Worm (Caenorhabditis elegans): ENCODE results near the gene clec-187.

The clec-187 gene

ce11 chrIV:12914532-12915019 lies 43.3 kb upstream of the clec-187 start, which contains the start of gene irg-6:
irg-6 (minus strand) TSS chrIV:12914969.
- no peak for TF ChIP-seq ZK546.5 (tag; optimal IDR thresholded peaks at IDR 0.05)
- no peak for TF ChIP-seq unc-62 (GFP tag; optimal IDR thresholded peaks at IDR 0.05)
- no peak for TF ChIP-seq lin-11 (tag; optimal IDR thresholded peaks at IDR 0.05)
- no peak for TF ChIP-seq elt-1 (tag; optimal IDR thresholded peaks at IDR 0.05)
- TF ChIP-seq nhr-23 (tag; optimal IDR thresholded peaks at IDR 0.05) = no peak
- TF ChIP-seq nhr-77 (tag; optimal IDR thresholded peaks at IDR 0.05) = no peak
- no peak for TF ChIP-seq unc-55 (GFP tag; optimal IDR thresholded peaks at IDR 0.05)
- TF ChIP-seq F13H6.1 (tag; optimal IDR thresholded peaks at IDR 0.05) = no peak
- TF ChIP-seq nhr-129 (tag; optimal IDR thresholded peaks at IDR 0.05) = no peak
- no peak for TF ChIP-seq fos-1 (tag; optimal IDR thresholded peaks at IDR 0.05)
- no peak for TF ChIP-seq R02D3.7 (tag; optimal IDR thresholded peaks at IDR 0.05)
- no peak for TF ChIP-seq nhr-21 (tag; optimal IDR thresholded peaks at IDR 0.05)
- TF ChIP-seq sem-4 (tag; optimal IDR thresholded peaks at IDR 0.05) = no peak
- TF ChIP-seq mbf-1 (tag; optimal IDR thresholded peaks at IDR 0.05) = no peak
- no peak for TF ChIP-seq nhr-6 (tag; optimal IDR thresholded peaks at IDR 0.05)

- TF ChIP-seq sma-9 (GFP tag; optimal IDR thresholded peaks at IDR 0.05) (peak; percentile 51), sma-9 (tag; optimal IDR thresholded peaks at IDR 0.05) (no peak), mab-5 (tag; optimal IDR thresholded peaks at IDR 0.05) (no peak), nhr-12 (tag; optimal IDR thresholded peaks at IDR 0.05) (no peak), fos-1 (tag; optimal IDR thresholded peaks at IDR 0.05) (peak; percentile 79), ztf-4 (tag; optimal IDR thresholded peaks at IDR 0.05) (no peak)
Observed at ce11 chrIV:12911990-12912389, 40.7 kb upstream of the clec-187 start, which contains the start of gene K08D8.5. K08D8.5 (minus strand) TSS chrIV:12912129.

ce11 chrIV:12909871-12910270 lies 38.6 kb upstream of the clec-187 start, which contains the start of gene K08D8.4:
K08D8.4 (minus strand) TSS chrIV:12909998.
- TF ChIP-seq fos-1 (tag; optimal IDR thresholded peaks at IDR 0.05) (peak; percentile 86), elt-3 (tag; optimal IDR thresholded peaks at IDR 0.05) (no peak)

DNA sequence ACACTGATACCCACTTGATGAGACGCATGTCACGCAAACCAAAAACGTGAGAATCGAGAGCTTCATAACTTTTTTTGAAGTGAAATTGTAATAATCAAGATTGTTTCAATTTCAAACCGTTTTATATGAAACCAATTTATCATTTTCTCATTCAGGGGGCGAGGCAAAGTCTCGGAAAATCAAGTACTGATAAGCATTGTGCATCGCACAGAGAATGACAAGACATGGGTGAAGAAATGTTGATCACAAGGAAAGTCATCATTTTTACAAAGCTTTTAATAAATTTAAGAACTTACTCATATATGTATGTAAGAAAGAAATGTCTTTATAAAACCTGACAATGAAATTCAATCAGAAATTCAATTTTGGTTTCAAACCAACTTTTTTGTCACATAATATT lies 35.2 kb upstream of the clec-187 start, which contains the start of gene K08D8.3:
Gene K08D8.3, minus strand, starts transcription at position 131 of the 400 bp plus-strand sequence.
- TF ChIP-seq unc-55 (GFP tag; optimal IDR thresholded peaks at IDR 0.05) (no peak), mab-5 (tag; optimal IDR thresholded peaks at IDR 0.05) (no peak), fos-1 (tag; optimal IDR thresholded peaks at IDR 0.05) (peak; percentile 89), ceh-16 (tag; optimal IDR thresholded peaks at IDR 0.05) (no peak), ama-1 (optimal IDR thresholded peaks at IDR 0.05) (no peak), skn-1 (tag; optimal IDR thresholded peaks at IDR 0.05) (peak; percentile 89), nhr-10 (tag; optimal IDR thresholded peaks at IDR 0.05) (no peak), sma-3 (GFP tag; optimal IDR thresholded peaks at IDR 0.05) (no peak), lin-39 (tag; optimal IDR thresholded peaks at IDR 0.05) (no peak), peb-1 (tag; optimal IDR thresholded peaks at IDR 0.05) (no peak), ztf-4 (tag; optimal IDR thresholded peaks at IDR 0.05) (no peak), nhr-12 (tag; optimal IDR thresholded peaks at IDR 0.05) (no peak), snpc-4 (tag; optimal IDR thresholded peaks at IDR 0.05) (no peak), sma-9 (GFP tag; optimal IDR thresholded peaks at IDR 0.05) (peak; percentile 32), sma-9 (tag; optimal IDR thresholded peaks at IDR 0.05) (no peak)

ce11 chrIV:12903687-12904086 lies 32.4 kb upstream of the clec-187 start:
- no peak for TF ChIP-seq alr-1 (tag; optimal IDR thresholded peaks at IDR 0.05)
- TF ChIP-seq fos-1 (tag; optimal IDR thresholded peaks at IDR 0.05) = peak; percentile 55
- TF ChIP-seq unc-55 (GFP tag; optimal IDR thresholded peaks at IDR 0.05) = no peak

DNA sequence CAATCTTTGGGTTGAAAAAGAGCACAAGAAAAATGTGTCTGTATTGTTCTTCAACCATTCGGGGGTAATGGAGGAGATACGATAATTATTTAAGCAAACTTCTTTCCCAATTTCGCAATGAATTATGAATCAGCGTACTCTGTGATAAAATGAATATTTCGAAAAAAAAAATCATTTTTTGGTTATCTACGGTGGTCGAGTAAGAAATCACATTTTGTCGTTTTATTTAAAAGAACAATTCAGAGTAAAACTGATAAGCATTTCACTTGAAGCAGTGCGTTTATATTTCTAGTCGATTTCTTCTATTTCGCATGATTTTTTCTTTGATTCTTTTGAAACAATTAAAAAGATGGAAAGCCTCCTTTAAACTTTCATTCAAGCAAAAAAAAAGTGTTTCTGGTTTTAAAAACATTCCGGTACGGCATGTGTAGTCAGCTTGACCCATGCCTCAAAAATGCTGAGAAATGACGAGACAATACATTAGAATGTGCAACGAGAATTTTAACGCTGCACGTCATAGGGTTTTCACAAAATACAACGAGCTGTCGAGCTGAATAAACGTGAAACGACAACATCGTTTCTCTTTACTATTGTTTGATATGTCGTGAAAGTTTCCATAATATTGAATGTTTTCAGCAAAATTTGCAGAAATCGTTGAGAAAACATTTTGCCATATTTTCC lies 31.3 kb upstream of the clec-187 start, which contains the start of gene K08D8.2:
Gene K08D8.2, plus strand, starts transcription at position 631 of the 681 bp plus-strand sequence.
- TF ChIP-seq peb-1 (tag; optimal IDR thresholded peaks at IDR 0.05) (no peak), elt-1 (tag; optimal IDR thresholded peaks at IDR 0.05) (no peak), sma-3 (GFP tag; optimal IDR thresholded peaks at IDR 0.05) (no peak), fos-1 (tag; optimal IDR thresholded peaks at IDR 0.05) (peak; percentile 66), nhr-11 (tag; optimal IDR thresholded peaks at IDR 0.05) (no peak), mdl-1 (tag; optimal IDR thresholded peaks at IDR 0.05) (no peak), egl-27 (tag; optimal IDR thresholded peaks at IDR 0.05) (no peak)
